Fruit fly (Drosophila melanogaster) whole organism: ENCODE measurements around the gene Ir92a.

Experiments
- CG8478 ChIP-seq: fragments of >200 bp; optimal IDR thresholded peaks from 2 replicates; lab custom pipeline; 2018; ENCODE audit warnings: inconsistent platforms
- Dll ChIP-seq: fragments of >200 bp; optimal IDR thresholded peaks from 2 replicates; lab custom pipeline; 2017
- EcR ChIP-seq, 2 experiments: fragments of >200 bp; optimal IDR thresholded peaks; 2 replicates each; lab custom pipeline; 2017; ENCODE audit warnings: missing biosample characterization in 2 of 2, missing genetic modification characterization in 2 of 2, missing genetic modification reagents in 2 of 2
- pan ChIP-seq: fragments of >200 bp; optimal IDR thresholded peaks from 2 replicates; lab custom pipeline; 2017
- psq ChIP-seq: fragments of >200 bp; optimal IDR thresholded peaks from 2 replicates; lab custom pipeline; 2017
- usp ChIP-seq: fragments of >200 bp; optimal IDR thresholded peaks from 2 replicates; lab custom pipeline; 2017; ENCODE audit warnings: missing biosample characterization, missing genetic modification characterization, mixed read lengths

Ir92a gene

dm6 chr3R:20350278-20350677 is 11.5 kb downstream of the Ir92a start:
- TF ChIP-seq EcR (GFP tag; optimal IDR thresholded peaks at IDR 0.05; lab: Kevin White, UChicago) (no peak), usp (GFP tag; lab: Kevin White, UChicago) (no peak), Dll (no peak), pan (lab: Kevin White, UChicago) (no peak), psq (no peak), CG8478 (lab: Kevin White, UChicago) (no peak)

dm6 chr3R:20360008-20360407 is 21.2 kb downstream of the Ir92a start, which contains the start of gene MtnC:
TSS of gene MtnC (plus strand) at chr3R:20360308.
- TF ChIP-seq usp (GFP tag; lab: Kevin White, UChicago) (no peak), psq (no peak), EcR (GFP tag; optimal IDR thresholded peaks at IDR 0.05; lab: Kevin White, UChicago) (no peak), Dll (no peak), pan (lab: Kevin White, UChicago) (no peak), CG8478 (lab: Kevin White, UChicago) (no peak)
